Worm (Caenorhabditis elegans) whole organism, late embryonic: ENCODE results near the gene Y37E11B.5.

Source experiments
- F13H6.1 ChIP-seq: sonication (generic microtip); optimal IDR thresholded peaks from 2 replicates; lab custom pipeline; 2016; ENCODE audit warnings: missing genetic modification characterization, missing compliant biosample characterization
- T23F11.4 ChIP-seq: fragments of 200-800 bp; sonication (Bioruptor generic); optimal IDR thresholded peaks from 2 replicates; lab custom pipeline; 2018; ENCODE audit warnings: mild to moderate bottlenecking, missing genetic modification characterization, missing compliant biosample characterization
- Y22D7AL.16 ChIP-seq: sonication (generic microtip); optimal IDR thresholded peaks from 2 replicates; lab custom pipeline; 2016; ENCODE audit warnings: missing genetic modification characterization, missing compliant biosample characterization
- ceh-18 ChIP-seq: sonication (generic microtip); optimal IDR thresholded peaks from 2 replicates; lab custom pipeline; 2016; ENCODE audit warnings: missing genetic modification characterization, missing compliant biosample characterization
- ceh-19 ChIP-seq: fragments of 200-800 bp; sonication (Bioruptor generic); optimal IDR thresholded peaks from 2 replicates; lab custom pipeline; 2018; ENCODE audit warnings: mild to moderate bottlenecking, missing genetic modification characterization, missing compliant biosample characterization
- ceh-2 ChIP-seq: sonication (generic microtip); optimal IDR thresholded peaks from 2 replicates; lab custom pipeline; 2016; ENCODE audit warnings: missing genotype, missing genetic modification characterization, missing compliant biosample characterization
- ceh-24 ChIP-seq: sonication (generic microtip); optimal IDR thresholded peaks from 2 replicates; lab custom pipeline; 2016; ENCODE audit warnings: mild to moderate bottlenecking, missing genetic modification characterization, missing compliant biosample characterization
- ceh-30 ChIP-seq: fragments of 150-350 bp; optimal IDR thresholded peaks from 2 replicates; lab custom pipeline; 2014; ENCODE audit warnings: missing biosample characterization, missing genetic modification characterization
- ceh-34 ChIP-seq: sonication (generic microtip); optimal IDR thresholded peaks from 2 replicates; lab custom pipeline; 2016; ENCODE audit warnings: mild to moderate bottlenecking, missing genetic modification characterization, missing compliant biosample characterization
- ceh-48 ChIP-seq: sonication (generic microtip); optimal IDR thresholded peaks from 2 replicates; lab custom pipeline; 2016; ENCODE audit warnings: missing genetic modification characterization, inconsistent platforms, missing compliant biosample characterization
- ceh-6 ChIP-seq: fragments of 200-800 bp; sonication (Bioruptor generic); optimal IDR thresholded peaks from 2 replicates; lab custom pipeline; 2018; ENCODE audit warnings: mild to moderate bottlenecking, missing genetic modification characterization, missing compliant biosample characterization
- ceh-9 ChIP-seq: sonication (generic microtip); optimal IDR thresholded peaks from 2 replicates; lab custom pipeline; 2016; ENCODE audit warnings: mild to moderate bottlenecking, missing genetic modification characterization, inconsistent platforms, missing compliant biosample characterization
- che-1 ChIP-seq: sonication (generic microtip); optimal IDR thresholded peaks from 2 replicates; lab custom pipeline; 2016; ENCODE audit warnings: mild to moderate bottlenecking, missing genetic modification characterization, missing compliant biosample characterization
- dmd-4 ChIP-seq: sonication (generic microtip); optimal IDR thresholded peaks from 2 replicates; lab custom pipeline; 2016; ENCODE audit warnings: borderline replicate concordance, missing genetic modification characterization, missing compliant biosample characterization
- dve-1 ChIP-seq: sonication (generic microtip); optimal IDR thresholded peaks from 2 replicates; lab custom pipeline; 2017; ENCODE audit warnings: antibody characterized with exemption, mild to moderate bottlenecking, missing genetic modification characterization, missing compliant biosample characterization
- elt-4 ChIP-seq: sonication (generic microtip); optimal IDR thresholded peaks from 2 replicates; lab custom pipeline; 2016; ENCODE audit warnings: missing genetic modification characterization, missing compliant biosample characterization
- ets-4 ChIP-seq: sonication (generic microtip); optimal IDR thresholded peaks from 2 replicates; lab custom pipeline; 2016; ENCODE audit warnings: missing genetic modification characterization, missing compliant biosample characterization
- fax-1 ChIP-seq: sonication (generic microtip); optimal IDR thresholded peaks from 2 replicates; lab custom pipeline; 2016; ENCODE audit warnings: missing genotype, missing genetic modification characterization, missing compliant biosample characterization
- fkh-10 ChIP-seq: fragments of 150-350 bp; optimal IDR thresholded peaks from 2 replicates; lab custom pipeline; 2014; ENCODE audit warnings: missing biosample characterization, missing genetic modification reagents, missing genetic modification characterization
- fkh-6 ChIP-seq: sonication (generic microtip); optimal IDR thresholded peaks from 2 replicates; lab custom pipeline; 2016; ENCODE audit warnings: missing genetic modification characterization, missing compliant biosample characterization
- hlh-13 ChIP-seq: fragments of 200-800 bp; sonication (Bioruptor generic); optimal IDR thresholded peaks from 2 replicates; lab custom pipeline; 2018; ENCODE audit warnings: mild to moderate bottlenecking, missing genetic modification characterization, missing compliant biosample characterization
- hlh-15 ChIP-seq: sonication (generic microtip); optimal IDR thresholded peaks from 2 replicates; lab custom pipeline; 2016; ENCODE audit warnings: missing genetic modification characterization, missing compliant biosample characterization
- hlh-30 ChIP-seq: sonication (generic microtip); optimal IDR thresholded peaks from 2 replicates; lab custom pipeline; 2017; ENCODE audit warnings: antibody characterized with exemption, missing genetic modification characterization, missing compliant biosample characterization; ENCODE audit not compliant: insufficient read depth
- hlh-6 ChIP-seq: sonication (generic microtip); optimal IDR thresholded peaks from 2 replicates; lab custom pipeline; 2016; ENCODE audit warnings: missing genotype, missing genetic modification characterization, missing compliant biosample characterization
- madf-2 ChIP-seq: sonication (generic microtip); optimal IDR thresholded peaks from 2 replicates; lab custom pipeline; 2017; ENCODE audit warnings: missing genetic modification characterization, missing compliant biosample characterization
- mec-3 ChIP-seq: sonication (generic microtip); optimal IDR thresholded peaks from 2 replicates; lab custom pipeline; 2016; ENCODE audit warnings: borderline replicate concordance, missing genetic modification characterization, missing compliant biosample characterization
- nhr-11 ChIP-seq: fragments of 150-350 bp; optimal IDR thresholded peaks from 2 replicates; lab custom pipeline; 2014; ENCODE audit warnings: missing biosample characterization, missing genetic modification characterization
- pag-3 ChIP-seq: sonication (generic microtip); optimal IDR thresholded peaks from 2 replicates; lab custom pipeline; 2016; ENCODE audit warnings: missing compliant biosample characterization, missing genetic modification characterization, borderline replicate concordance
- pat-9 ChIP-seq: fragments of 200-800 bp; sonication (Bioruptor generic); optimal IDR thresholded peaks from 2 replicates; lab custom pipeline; 2018; ENCODE audit warnings: mild to moderate bottlenecking, missing genetic modification characterization, moderate library complexity, missing compliant biosample characterization
- pax-1 ChIP-seq: fragments of 150-350 bp; optimal IDR thresholded peaks from 2 replicates; lab custom pipeline; 2014; ENCODE audit warnings: missing biosample characterization, missing genetic modification characterization
- pha-2 ChIP-seq: sonication (generic microtip); optimal IDR thresholded peaks from 2 replicates; lab custom pipeline; 2017; ENCODE audit warnings: mild to moderate bottlenecking, missing genetic modification characterization, missing compliant biosample characterization
- pha-4 ChIP-seq: fragments of 150-350 bp; optimal IDR thresholded peaks from 2 replicates; lab custom pipeline; 2018; ENCODE audit warnings: missing biosample characterization, missing genetic modification reagents, missing genetic modification characterization
- ref-2 ChIP-seq: sonication (generic microtip); optimal IDR thresholded peaks from 2 replicates; lab custom pipeline; 2016; ENCODE audit warnings: missing genetic modification characterization, missing compliant biosample characterization
- rnt-1 ChIP-seq: sonication (generic microtip); optimal IDR thresholded peaks from 2 replicates; lab custom pipeline; 2016; ENCODE audit warnings: missing genetic modification characterization, missing compliant biosample characterization
- sox-2 ChIP-seq: fragments of 200-800 bp; sonication (Bioruptor generic); IDR thresholded peaks from 2 replicates; pipeline ENCODE4 v1.3.6; 2022; ENCODE audit warnings: missing genetic modification reagents, missing genetic modification characterization, missing compliant biosample characterization
- sox-4 ChIP-seq: sonication (generic microtip); optimal IDR thresholded peaks from 2 replicates; lab custom pipeline; 2017; ENCODE audit warnings: mild to moderate bottlenecking, missing genetic modification characterization, inconsistent platforms, missing compliant biosample characterization
- tbx-2 ChIP-seq: sonication (generic microtip); optimal IDR thresholded peaks from 2 replicates; lab custom pipeline; 2016; ENCODE audit warnings: missing genetic modification characterization, missing compliant biosample characterization
- ttx-3 ChIP-seq: sonication (generic microtip); optimal IDR thresholded peaks from 2 replicates; lab custom pipeline; 2016; ENCODE audit warnings: missing genetic modification reagents, missing genetic modification characterization, missing compliant biosample characterization
- unc-3 ChIP-seq, 2 experiments: fragments of 200-800 bp in 1 of 2; sonication (Bioruptor generic) in 1 of 2; sonication (generic microtip) in 1 of 2; conservative IDR thresholded peaks in 1 of 2; optimal IDR thresholded peaks in 1 of 2; 2 replicates each; pipeline versions ENCODE4 v1.3.6 to Lab custom; 2016 to 2022; ENCODE audit warnings: missing compliant biosample characterization in 2 of 2, missing genetic modification characterization in 2 of 2, missing genetic modification reagents in 1 of 2
- unc-42 ChIP-seq: sonication (generic microtip); optimal IDR thresholded peaks from 2 replicates; lab custom pipeline; 2016; ENCODE audit warnings: missing genotype, missing genetic modification characterization, missing compliant biosample characterization
- unc-55 ChIP-seq: sonication (generic microtip); optimal IDR thresholded peaks from 2 replicates; lab custom pipeline; 2017; ENCODE audit warnings: missing biosample characterization, missing genetic modification reagents, missing genetic modification characterization
- ztf-16 ChIP-seq: sonication (generic microtip); optimal IDR thresholded peaks from 2 replicates; lab custom pipeline; 2017; ENCODE audit warnings: missing genetic modification characterization, missing compliant biosample characterization

Gene Y37E11B.5

DNA sequence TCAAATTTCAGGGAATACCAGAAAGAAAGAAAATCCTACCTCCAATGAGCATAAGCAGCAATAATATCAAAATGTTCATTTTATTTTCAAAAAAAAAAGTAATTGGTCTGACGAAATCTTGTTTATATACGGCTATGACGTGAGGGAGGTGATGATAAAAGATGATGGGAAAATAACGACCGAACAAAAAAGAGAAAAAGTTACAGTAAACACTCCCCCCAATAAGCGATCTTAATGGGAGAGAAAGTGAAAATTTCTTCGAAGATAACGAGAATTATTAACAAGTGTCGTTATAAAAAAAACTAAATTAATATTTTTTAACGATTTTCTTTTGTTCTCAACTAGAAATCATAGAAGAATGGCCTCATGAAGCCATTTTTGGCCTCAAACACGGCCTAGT lies 1.6 kb upstream of the Y37E11B.5 start, which contains the start of gene Y37E11B.7:
TSS of gene Y37E11B.7 (minus strand) at position 207 of the 400 bp plus-strand sequence.
- TF ChIP-seq unc-3 (GFP tag; conservative IDR thresholded peaks at IDR 0.05; lab: Robert Waterston, UW), result no peak
- no peak for TF ChIP-seq unc-3 (tag; optimal IDR thresholded peaks at IDR 0.05; lab: Kevin White, UChicago)
- TF ChIP-seq fkh-10 (GFP tag; lab: Kevin White, UChicago), result no peak
- no peak for TF ChIP-seq hlh-30 (tag; lab: Kevin White, UChicago)
- no peak for TF ChIP-seq pha-2 (tag; lab: Kevin White, UChicago)
- TF ChIP-seq ceh-30, result no peak
- no peak for TF ChIP-seq dve-1 (tag; lab: Kevin White, UChicago)
- no peak for TF ChIP-seq T23F11.4 (GFP tag; lab: Kevin White, UChicago)

DNA sequence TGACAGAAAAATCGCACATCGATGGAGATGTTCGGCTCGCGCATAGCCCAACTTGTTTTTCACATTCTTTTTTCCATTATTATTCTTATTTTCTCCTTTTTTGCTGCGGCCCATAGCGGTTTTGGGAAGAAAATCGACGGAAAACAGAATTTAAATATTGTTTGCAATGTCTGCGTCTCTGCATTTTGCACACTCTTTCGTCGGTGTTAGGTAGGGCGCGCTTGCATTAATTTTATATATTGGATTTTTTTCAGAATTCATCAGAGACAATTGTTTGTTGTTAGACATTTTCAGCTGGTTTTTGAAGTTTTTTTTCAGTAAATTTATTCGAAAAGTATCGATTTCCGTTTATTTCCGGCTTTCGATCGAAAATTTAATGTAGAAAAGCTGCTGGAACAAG lies 774 bp upstream of the Y37E11B.5 start, which contains the start of gene Y37E11B.6:
TSS of gene Y37E11B.6 (minus strand) at position 181 of the 400 bp plus-strand sequence.
- TF ChIP-seq hlh-6 (tag; lab: Kevin White, UChicago) (no peak), ceh-9 (tag; lab: Kevin White, UChicago) (no peak), F13H6.1 (no peak), sox-2 (no peak), unc-42 (peak; percentile 43), pat-9 (tag; lab: Kevin White, UChicago) (no peak)
- TF ChIP-seq, all 69 proteins: peak for 1

DNA sequence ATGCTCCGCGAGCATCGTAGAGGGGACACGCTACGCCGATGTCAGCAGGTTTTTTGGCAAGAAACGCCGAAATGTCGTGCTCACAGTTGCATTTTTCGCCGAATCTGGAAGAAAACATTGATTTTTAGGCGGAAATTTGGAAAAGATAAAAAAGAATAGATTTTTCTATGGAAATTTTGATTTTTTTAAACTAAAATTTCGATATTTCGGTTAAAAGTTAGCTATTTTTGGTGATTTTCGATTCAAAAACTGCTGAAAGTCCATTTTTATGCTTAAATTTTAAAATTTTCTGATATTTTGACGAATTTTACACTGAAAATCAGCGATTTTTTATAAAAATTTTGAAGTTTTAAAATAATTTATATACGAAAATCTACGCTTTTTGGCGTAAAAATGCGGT lies 996 bp downstream of the Y37E11B.5 start:
- TF ChIP-seq fkh-10 (GFP tag; lab: Kevin White, UChicago) (no peak), ceh-24 (no peak), ceh-19 (GFP tag; lab: Kevin White, UChicago) (no peak), ceh-48 (tag; lab: Kevin White, UChicago) (no peak), hlh-15 (no peak), pag-3 (tag; lab: Kevin White, UChicago) (no peak), unc-55 (GFP tag; lab: Kevin White, UChicago) (no peak), T23F11.4 (GFP tag; lab: Kevin White, UChicago) (no peak), tbx-2 (tag; lab: Kevin White, UChicago) (no peak), pax-1 (no peak), madf-2 (no peak), pha-2 (tag; lab: Kevin White, UChicago) (no peak), hlh-13 (GFP tag; lab: Kevin White, UChicago) (no peak), ceh-18 (tag; lab: Kevin White, UChicago) (no peak), sox-4 (tag; lab: Kevin White, UChicago) (no peak), fax-1 (tag; lab: Kevin White, UChicago) (no peak), dmd-4 (tag; lab: Kevin White, UChicago) (no peak), ztf-16 (tag; lab: Kevin White, UChicago) (no peak), hlh-6 (tag; lab: Kevin White, UChicago) (no peak)

DNA sequence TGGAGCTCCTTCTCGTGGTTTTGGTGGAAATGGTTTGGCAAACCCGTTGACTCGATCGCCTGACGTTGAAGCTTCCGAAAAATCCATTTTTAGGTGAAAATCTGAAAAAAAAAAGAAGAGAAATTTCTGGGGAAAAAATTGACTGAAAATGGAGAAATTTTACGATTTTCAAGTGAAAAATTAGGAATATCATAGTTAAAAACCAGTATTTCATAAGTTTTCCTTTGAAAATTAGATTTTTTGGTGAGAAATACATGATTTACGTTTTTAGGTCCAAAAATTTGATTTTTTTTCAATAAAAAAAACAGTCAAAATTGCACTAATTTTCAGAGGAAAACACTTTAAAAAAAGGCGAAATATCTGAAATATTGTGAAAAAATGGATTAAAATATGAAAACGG lies 4.8 kb downstream of the Y37E11B.5 start, which contains the start of gene taf-2:
TSS of gene taf-2 (minus strand) at position 101 of the 400 bp plus-strand sequence.
- TF ChIP-seq ceh-2 (tag; lab: Kevin White, UChicago) (no peak), ets-4 (tag; lab: Kevin White, UChicago) (no peak), nhr-11 (tag; lab: Kevin White, UChicago) (no peak), ttx-3 (tag; lab: Kevin White, UChicago) (no peak)

DNA sequence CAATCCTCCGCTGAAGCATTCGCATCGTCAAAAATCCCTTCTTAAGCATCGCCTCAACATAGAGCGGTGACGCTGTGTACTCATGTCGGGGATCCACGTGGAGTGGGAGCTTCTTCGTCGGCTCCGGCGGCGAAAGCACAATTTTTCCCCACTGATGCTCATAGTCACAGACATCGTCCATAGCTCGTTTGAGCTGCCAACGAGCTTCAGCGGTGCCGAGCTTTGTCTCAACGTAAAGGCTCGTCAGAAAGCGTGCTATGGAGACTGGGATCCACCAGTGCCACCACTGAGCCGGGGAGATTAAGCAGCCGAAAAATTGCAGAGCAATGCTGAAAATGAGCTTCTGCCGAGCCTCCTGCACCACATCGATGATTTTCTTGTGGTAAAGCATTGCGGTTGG lies 7.5 kb downstream of the Y37E11B.5 start:
- no peak for TF ChIP-seq elt-4 (tag; lab: Kevin White, UChicago)
- no peak for TF ChIP-seq madf-2
- no peak for TF ChIP-seq pax-1
- no peak for TF ChIP-seq ceh-6 (GFP tag; lab: Kevin White, UChicago)
- TF ChIP-seq ref-2 (tag; lab: Kevin White, UChicago), result no peak
- no peak for TF ChIP-seq ceh-18 (tag; lab: Kevin White, UChicago)
- no peak for TF ChIP-seq che-1
- TF ChIP-seq fkh-6 (tag; lab: Kevin White, UChicago), result no peak
- TF ChIP-seq unc-55 (GFP tag; lab: Kevin White, UChicago), result no peak
- TF ChIP-seq ceh-24, result no peak
- TF ChIP-seq Y22D7AL.16 (tag; lab: Kevin White, UChicago), result no peak
- no peak for TF ChIP-seq ceh-34
- TF ChIP-seq rnt-1 (tag; lab: Kevin White, UChicago), result no peak
- TF ChIP-seq mec-3 (tag; lab: Kevin White, UChicago), result no peak
- TF ChIP-seq pha-4, result no peak
- TF ChIP-seq fkh-10 (GFP tag; lab: Kevin White, UChicago), result no peak
- no peak for TF ChIP-seq dve-1 (tag; lab: Kevin White, UChicago)
